Worm (Caenorhabditis elegans): ENCODE measurements around the gene num-1.

num-1 gene

DNA sequence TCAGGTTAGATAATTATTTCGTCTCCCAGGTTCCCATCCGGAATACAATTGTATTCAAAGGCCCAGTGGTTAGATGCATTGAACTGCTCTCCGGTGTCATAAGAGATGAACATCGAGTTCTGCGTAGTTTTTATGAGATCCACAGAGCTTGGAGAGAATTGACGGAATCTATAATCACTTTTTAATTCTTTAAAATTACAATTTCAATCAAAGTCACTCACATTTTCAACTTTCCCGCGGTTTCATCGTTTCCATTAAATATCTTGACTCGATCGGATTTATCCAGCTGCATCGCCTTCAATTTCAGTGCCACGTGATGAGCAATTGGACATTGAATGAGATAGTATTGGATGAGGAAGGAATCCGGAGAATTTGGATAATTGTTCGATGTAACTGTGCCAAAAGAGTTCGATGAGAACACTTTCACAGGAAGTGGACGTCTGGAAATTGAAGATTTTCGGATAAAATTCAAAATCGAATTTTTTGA is 18.2 kb downstream of the num-1 start (continued):
- TF ChIP-seq ceh-27 (GFP tag; optimal IDR thresholded peaks at IDR 0.05) (no peak), ets-4 (GFP tag; optimal IDR thresholded peaks at IDR 0.05) (peak; percentile 32), pbrm-1 (GFP tag; IDR thresholded peaks at IDR 0.05) (peak; percentile 50; the same call in 1 of the 2 replicates), tbp1 (GFP tag; optimal IDR thresholded peaks at IDR 0.05) (peak; percentile 51), hlh-26 (GFP tag; conservative IDR thresholded peaks at IDR 0.05) (no peak), dox-1 (GFP tag; IDR thresholded peaks at IDR 0.05) (peak; percentile 37; the same call in 1 of the 2 replicates), mel-28 (tag; optimal IDR thresholded peaks at IDR 0.05; ENCODE audit: borderline replicate concordance) (no peak), lin-40 (tag; optimal IDR thresholded peaks at IDR 0.05) (peak; percentile 14), Y67H2A.10 (GFP tag; conservative IDR thresholded peaks at IDR 0.05) (no peak), rpc-1 (optimal IDR thresholded peaks at IDR 0.05) (no peak), rpc-1 (tag; optimal IDR thresholded peaks at IDR 0.05) (no peak), B0261.1 (tag; optimal IDR thresholded peaks at IDR 0.05) (no peak), F57C9.4 (tag; optimal IDR thresholded peaks at IDR 0.05) (peak; percentile 50), tbx-9 (tag; optimal IDR thresholded peaks at IDR 0.05; ENCODE audit: borderline replicate concordance) (peak; percentile 62), somi-1 (GFP tag; optimal IDR thresholded peaks at IDR 0.05) (no peak), D2030.7 (GFP tag; IDR thresholded peaks at IDR 0.05) (peak; percentile 55; the same call in 1 of the 2 replicates), attf-6 (GFP tag; IDR thresholded peaks at IDR 0.05) (no peak), nhr-27 (tag; optimal IDR thresholded peaks at IDR 0.05) (peak; percentile 22), unc-62 (GFP tag; optimal IDR thresholded peaks at IDR 0.05) (no peak), hrde-1 (tag; optimal IDR thresholded peaks at IDR 0.05; ENCODE audit: borderline replicate concordance) (no peak), Y95B8A.8 (GFP tag; IDR thresholded peaks at IDR 0.05) (no peak), F23B12.7 (tag; optimal IDR thresholded peaks at IDR 0.05; ENCODE audit: insufficient read depth) (peak; percentile 56), egl-18 (GFP tag; IDR thresholded peaks at IDR 0.05) (no peak), mcd-1 (GFP tag; IDR thresholded peaks at IDR 0.05) (peak; percentile 41; the same call in 1 of the 2 replicates), Y53G8AR.9 (GFP tag; conservative IDR thresholded peaks at IDR 0.05) (peak; percentile 84), dpff-1 (tag; optimal IDR thresholded peaks at IDR 0.05) (peak; percentile 37), lag-1 (GFP tag; IDR thresholded peaks at IDR 0.05) (no peak), zim-3 (tag; optimal IDR thresholded peaks at IDR 0.05) (peak; percentile 78), mes-4 (tag; optimal IDR thresholded peaks at IDR 0.05) (no peak), fkh-3 (tag; optimal IDR thresholded peaks at IDR 0.05) (peak; percentile 1), madf-6 (GFP tag; IDR thresholded peaks at IDR 0.05) (peak; percentile 52; the same call in 1 of the 2 replicates), hmg-1.2 (GFP tag; IDR thresholded peaks at IDR 0.05) (peak; percentile 30; the same call in 1 of the 2 replicates), akir-1 (GFP tag; optimal IDR thresholded peaks at IDR 0.05) (no peak), F39B2.1 (GFP tag; IDR thresholded peaks at IDR 0.05) (no peak), nfyb-1 (GFP tag; IDR thresholded peaks at IDR 0.05) (peak; percentile 70), ekl-4 (GFP tag; IDR thresholded peaks at IDR 0.05) (peak; percentile 42; the same call in 1 of the 2 replicates), athp-1 (tag; optimal IDR thresholded peaks at IDR 0.05) (peak; percentile 72), F49E8.2 (tag; optimal IDR thresholded peaks at IDR 0.05; ENCODE audit: insufficient read depth) (peak; percentile 77), nhr-90 (tag; optimal IDR thresholded peaks at IDR 0.05) (no peak), snpc-3.4 (tag; optimal IDR thresholded peaks at IDR 0.05) (peak; percentile 67), F10E7.11 (tag; optimal IDR thresholded peaks at IDR 0.05) (peak; percentile 45), ceh-79 (tag; optimal IDR thresholded peaks at IDR 0.05) (peak; percentile 64), B0035.1 (tag; optimal IDR thresholded peaks at IDR 0.05) (no peak), B0336.3 (GFP tag; IDR thresholded peaks at IDR 0.05) (peak; percentile 82), snpc-4 (GFP tag; optimal IDR thresholded peaks at IDR 0.05) (no peak), snpc-4 (tag; optimal IDR thresholded peaks at IDR 0.05) (peak in 2 of 4 experiments; percentile 53 to 66), sea-2 (GFP tag; IDR thresholded peaks at IDR 0.05) (no peak), hsf-1 (GFP tag; IDR thresholded peaks at IDR 0.05) (peak; percentile 73)
